Worm (Caenorhabditis elegans): ENCODE data around the gene nfya-1.

DNA sequence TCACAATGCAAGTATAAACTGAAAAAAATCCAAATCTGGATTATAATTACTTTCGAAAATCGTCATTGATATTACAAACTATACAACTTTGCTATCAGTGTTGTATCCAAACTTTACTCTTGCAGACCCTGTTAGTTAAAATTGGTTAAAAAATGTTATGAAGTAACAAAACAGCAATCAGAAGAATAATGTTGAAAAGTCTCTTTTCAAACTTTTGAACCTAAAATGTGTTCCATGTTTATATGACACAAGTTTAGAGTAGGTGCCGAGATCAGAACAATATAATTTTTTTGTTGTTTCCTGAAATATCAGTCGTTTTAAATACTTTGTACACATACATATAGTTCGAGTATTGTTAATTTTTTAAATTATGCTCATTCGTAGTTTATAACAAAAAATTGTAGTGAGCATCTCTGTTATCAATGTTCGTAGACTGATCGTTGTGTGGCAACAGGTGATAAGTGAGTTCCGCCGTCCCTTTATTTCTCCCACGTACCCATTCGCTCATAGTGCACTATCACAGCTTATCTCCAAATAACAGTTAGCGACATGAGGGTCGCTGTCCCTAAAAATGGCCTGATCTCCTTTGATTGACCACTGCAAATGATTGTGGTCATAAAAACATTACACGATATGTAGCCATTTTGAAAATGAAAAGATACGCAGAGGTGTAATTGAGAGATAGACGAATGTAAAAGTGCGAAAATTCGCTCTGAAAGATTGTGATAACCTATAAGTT is 15.6 kb upstream of the nfya-1 start:
- TF ChIP-seq eyg-1 (tag; optimal IDR thresholded peaks at IDR 0.05) = no peak
- TF ChIP-seq rnt-1 (tag; optimal IDR thresholded peaks at IDR 0.05) = no peak
- no peak for TF ChIP-seq unc-55 (GFP tag; optimal IDR thresholded peaks at IDR 0.05)
- TF ChIP-seq elt-2 (tag; optimal IDR thresholded peaks at IDR 0.05) = peak; percentile 82
- TF ChIP-seq sox-4 (tag; optimal IDR thresholded peaks at IDR 0.05) = no peak
- no peak for TF ChIP-seq lim-6 (tag; optimal IDR thresholded peaks at IDR 0.05)
- no peak for TF ChIP-seq hlh-30 (tag; optimal IDR thresholded peaks at IDR 0.05; ENCODE audit: insufficient read depth)
- TF ChIP-seq pros-1 (tag; optimal IDR thresholded peaks at IDR 0.05) = no peak
- TF ChIP-seq unc-86 (tag; optimal IDR thresholded peaks at IDR 0.05) = no peak
- TF ChIP-seq lin-11 (tag; optimal IDR thresholded peaks at IDR 0.05) = no peak
- no peak for TF ChIP-seq pax-1 (tag; optimal IDR thresholded peaks at IDR 0.05)
- TF ChIP-seq zip-5 (tag; optimal IDR thresholded peaks at IDR 0.05) = no peak
- no peak for TF ChIP-seq pat-9 (tag; optimal IDR thresholded peaks at IDR 0.05)

Data from whole organism, late embryonic.